Fruit fly (Drosophila melanogaster): ENCODE measurements around the gene CG14115.

CG14115 gene

DNA sequence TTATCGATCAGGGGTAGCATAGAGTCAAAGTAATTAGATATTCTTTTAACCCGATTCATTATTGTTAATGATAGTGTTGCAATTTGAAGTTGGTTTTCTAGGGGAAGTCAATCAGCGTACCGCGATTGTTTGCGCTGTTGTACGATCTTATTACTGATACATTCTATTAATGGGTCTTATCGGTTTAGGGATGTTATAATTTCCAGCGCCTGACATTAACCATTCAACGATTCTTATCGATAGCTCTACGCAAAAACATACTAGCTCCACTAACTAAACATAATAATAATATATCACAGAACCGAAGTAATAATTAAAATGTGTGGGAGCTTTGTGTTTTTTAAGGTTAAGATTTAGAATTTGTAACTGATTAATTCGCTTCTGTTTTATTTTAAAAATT, 49.7 kb downstream of the CG14115 start, which contains the start of gene Cul6 (continued):
- no peak for TF ChIP-seq E2f2 (GFP tag; IDR thresholded peaks at IDR 0.05)
- TF ChIP-seq CG8290 (GFP tag; optimal IDR thresholded peaks at IDR 0.05): no peak
- TF ChIP-seq CG8290 (tag; optimal IDR thresholded peaks at IDR 0.05): no peak
- no peak for TF ChIP-seq gce (GFP tag; IDR thresholded peaks at IDR 0.05)
- no peak for TF ChIP-seq Hand (GFP tag; optimal IDR thresholded peaks at IDR 0.05)
- TF ChIP-seq ssp (GFP tag; IDR thresholded peaks at IDR 0.05): peak; percentile 60
- no peak for TF ChIP-seq Poxn (GFP tag; IDR thresholded peaks at IDR 0.05)
- no peak for TF ChIP-seq CG3281 (GFP tag; optimal IDR thresholded peaks at IDR 0.05)
- no peak for TF ChIP-seq CG12104 (GFP tag; optimal IDR thresholded peaks at IDR 0.05)
- peak; percentile 22 for TF ChIP-seq pzg (GFP tag; optimal IDR thresholded peaks at IDR 0.05)
- TF ChIP-seq CkIIα-i1 (GFP tag; IDR thresholded peaks at IDR 0.05): no peak
- TF ChIP-seq ham (GFP tag; IDR thresholded peaks at IDR 0.05): no peak
- TF ChIP-seq CG11456 (GFP tag; IDR thresholded peaks at IDR 0.05): no peak
- no peak for TF ChIP-seq ranshi (GFP tag; IDR thresholded peaks at IDR 0.05)
- TF ChIP-seq CG7271 (tag; optimal IDR thresholded peaks at IDR 0.05): no peak
- no peak for TF ChIP-seq Neu2 (GFP tag; optimal IDR thresholded peaks at IDR 0.05; ENCODE audit: borderline replicate concordance)
- no peak for TF ChIP-seq caup (GFP tag; optimal IDR thresholded peaks at IDR 0.05; ENCODE audit: severe bottlenecking)
- peak; percentile 55 for TF ChIP-seq Dref (GFP tag; IDR thresholded peaks at IDR 0.05)
- no peak for TF ChIP-seq toy (GFP tag; IDR thresholded peaks at IDR 0.05)
- no peak for TF ChIP-seq da (GFP tag; optimal IDR thresholded peaks at IDR 0.05)
- no peak for TF ChIP-seq CG18599 (GFP tag; optimal IDR thresholded peaks at IDR 0.05)
- no peak for TF ChIP-seq CG10959 (GFP tag; IDR thresholded peaks at IDR 0.05)
- TF ChIP-seq Awh (GFP tag; IDR thresholded peaks at IDR 0.05): no peak
- no peak for TF ChIP-seq CG12236 (GFP tag; optimal IDR thresholded peaks at IDR 0.05)
- no peak for TF ChIP-seq vfl (GFP tag; optimal IDR thresholded peaks at IDR 0.05)
- peak; percentile 57 for TF ChIP-seq Sry-δ (GFP tag; optimal IDR thresholded peaks at IDR 0.05)
- TF ChIP-seq Dll (GFP tag; IDR thresholded peaks at IDR 0.05; ENCODE audit: partially characterized antibody): no peak
- no peak for TF ChIP-seq Hr78 (GFP tag; optimal IDR thresholded peaks at IDR 0.05)
- TF ChIP-seq D19B (GFP tag; optimal IDR thresholded peaks at IDR 0.05): no peak
- TF ChIP-seq CG18619 (GFP tag; optimal IDR thresholded peaks at IDR 0.05): no peak
- TF ChIP-seq stwl (tag; optimal IDR thresholded peaks at IDR 0.05): peak; percentile 29
- no peak for TF ChIP-seq ken (GFP tag; IDR thresholded peaks at IDR 0.05)
- no peak for TF ChIP-seq Ssrp (tag; optimal IDR thresholded peaks at IDR 0.05)
- no peak for TF ChIP-seq CG12155 (GFP tag; optimal IDR thresholded peaks at IDR 0.05)
- no peak for TF ChIP-seq CG13296 (GFP tag; optimal IDR thresholded peaks at IDR 0.05)
- TF ChIP-seq CG4360 (GFP tag; IDR thresholded peaks at IDR 0.05): no peak
- TF ChIP-seq CG1603 (tag; optimal IDR thresholded peaks at IDR 0.05): no peak
- TF ChIP-seq CG8924 (tag; optimal IDR thresholded peaks at IDR 0.05): no peak
- TF ChIP-seq CG42726 (GFP tag; IDR thresholded peaks at IDR 0.05; ENCODE audit: partially characterized antibody): no peak
- TF ChIP-seq CG16813 (GFP tag; IDR thresholded peaks at IDR 0.05; ENCODE audit: partially characterized antibody): 0 out of 3 replicates have a peak, but pooled peaks have one; percentile 35
- TF ChIP-seq CG1233 (GFP tag; optimal IDR thresholded peaks at IDR 0.05): no peak
- TF ChIP-seq CG3726 (GFP tag; IDR thresholded peaks at IDR 0.05): no peak
- TF ChIP-seq CG31441 (GFP tag; IDR thresholded peaks at IDR 0.05): no peak
- TF ChIP-seq CG13287 (GFP tag; IDR thresholded peaks at IDR 0.05; ENCODE audit: partially characterized antibody): no peak
- TF ChIP-seq nau (GFP tag; optimal IDR thresholded peaks at IDR 0.05): no peak
- no peak for TF ChIP-seq CG8765 (GFP tag; IDR thresholded peaks at IDR 0.05)
- no peak for TF ChIP-seq CG12942 (GFP tag; optimal IDR thresholded peaks at IDR 0.05)
- TF ChIP-seq CTCF (GFP tag; optimal IDR thresholded peaks at IDR 0.05): no peak
- no peak for TF ChIP-seq ci (GFP tag; IDR thresholded peaks at IDR 0.05)
- no peak for TF ChIP-seq CG9215 (GFP tag; IDR thresholded peaks at IDR 0.05)
- no peak for TF ChIP-seq CG14667 (GFP tag; IDR thresholded peaks at IDR 0.05)
- no peak for TF ChIP-seq abd-A (tag; optimal IDR thresholded peaks at IDR 0.05)
- TF ChIP-seq sd (tag; optimal IDR thresholded peaks at IDR 0.05): no peak
